Fruit fly (Drosophila melanogaster): ENCODE results near the gene Zw10.

Zw10 gene

dm6 chrX:2589446-2590038 is 14.5 kb upstream of the Zw10 start (continued):
- peak; percentile 96 for TF ChIP-seq vvl (GFP tag; IDR thresholded peaks at IDR 0.05)
- TF ChIP-seq CG7786 (GFP tag; optimal IDR thresholded peaks at IDR 0.05), result peak; percentile 96
- peak; percentile 79 for TF ChIP-seq CG12219 (GFP tag; optimal IDR thresholded peaks at IDR 0.05)
- no peak for TF ChIP-seq vnd (GFP tag; IDR thresholded peaks at IDR 0.05; ENCODE audit: partially characterized antibody)
- TF ChIP-seq twi (tag; optimal IDR thresholded peaks at IDR 0.05), result peak; percentile 47
- peak; percentile 50 for TF ChIP-seq kah (GFP tag; optimal IDR thresholded peaks at IDR 0.05)
- TF ChIP-seq dati (GFP tag; IDR thresholded peaks at IDR 0.05), result peak; percentile 59
- peak; percentile 67 for TF ChIP-seq D19A (tag; optimal IDR thresholded peaks at IDR 0.05)
- TF ChIP-seq Scr (GFP tag; IDR thresholded peaks at IDR 0.05; ENCODE audit: partially characterized antibody), result no peak
- peak; percentile 93 for TF ChIP-seq CG1603 (tag; optimal IDR thresholded peaks at IDR 0.05)
- peak; percentile 92 for TF ChIP-seq CG16815 (GFP tag; optimal IDR thresholded peaks at IDR 0.05)
- TF ChIP-seq mld (GFP tag; IDR thresholded peaks at IDR 0.05; ENCODE audit: partially characterized antibody), result no peak
- TF ChIP-seq CG1832 (GFP tag; optimal IDR thresholded peaks at IDR 0.05), result no peak
- TF ChIP-seq Neu2 (GFP tag; optimal IDR thresholded peaks at IDR 0.05; ENCODE audit: borderline replicate concordance), result peak; percentile 37
- TF ChIP-seq yki (optimal IDR thresholded peaks at IDR 0.05), result no peak
- no peak for TF ChIP-seq HLH4C (GFP tag; IDR thresholded peaks at IDR 0.05; ENCODE audit: partially characterized antibody)
- peak; percentile 77 for TF ChIP-seq CG11723 (GFP tag; optimal IDR thresholded peaks at IDR 0.05)
- peak; percentile 80 for TF ChIP-seq gt (GFP tag; IDR thresholded peaks at IDR 0.05)
- TF ChIP-seq bab2 (GFP tag; optimal IDR thresholded peaks at IDR 0.05), result peak; percentile 95
- peak; percentile 92 for TF ChIP-seq CG9609 (GFP tag; optimal IDR thresholded peaks at IDR 0.05)
- peak; percentile 90 for TF ChIP-seq E2f1 (GFP tag; IDR thresholded peaks at IDR 0.05)
- TF ChIP-seq Atf3 (GFP tag; optimal IDR thresholded peaks at IDR 0.05), result peak; percentile 83
- TF ChIP-seq Optix (GFP tag; IDR thresholded peaks at IDR 0.05), result peak; percentile 91
- peak; percentile 92 for TF ChIP-seq stc (GFP tag; IDR thresholded peaks at IDR 0.05)
- peak; percentile 82 for TF ChIP-seq CG12299 (tag; optimal IDR thresholded peaks at IDR 0.05)
- peak; percentile 90 for TF ChIP-seq CG10209 (GFP tag; optimal IDR thresholded peaks at IDR 0.05)
- peak; percentile 92 for TF ChIP-seq CG32772 (GFP tag; IDR thresholded peaks at IDR 0.05)
- no peak for TF ChIP-seq CG7745 (tag; optimal IDR thresholded peaks at IDR 0.05)
- peak; percentile 53 for TF ChIP-seq dmrt11E (tag; optimal IDR thresholded peaks at IDR 0.05)
- peak in 1 of 2 experiments; percentile 62 for TF ChIP-seq Eip74EF (GFP tag; optimal IDR thresholded peaks at IDR 0.05)
- peak; percentile 21 for TF ChIP-seq CG30020 (tag; optimal IDR thresholded peaks at IDR 0.05)
- TF ChIP-seq CG17361 (GFP tag; IDR thresholded peaks at IDR 0.05), result peak; percentile 87
- TF ChIP-seq Poxn (GFP tag; IDR thresholded peaks at IDR 0.05), result peak; percentile 89
- TF ChIP-seq CG3995 (GFP tag; optimal IDR thresholded peaks at IDR 0.05), result peak; percentile 63
- TF ChIP-seq z (GFP tag; IDR thresholded peaks at IDR 0.05), result 0 out of 3 replicates have a peak, but pooled peaks have one; percentile 36
- peak; percentile 88 for TF ChIP-seq CoRest (tag; optimal IDR thresholded peaks at IDR 0.05)
- TF ChIP-seq CG7357 (GFP tag; IDR thresholded peaks at IDR 0.05), result peak; percentile 86
- peak; percentile 90 for TF ChIP-seq CG11695 (GFP tag; IDR thresholded peaks at IDR 0.05)
- peak; percentile 81 for TF ChIP-seq CG2712 (tag; optimal IDR thresholded peaks at IDR 0.05)
- peak; percentile 84 for TF ChIP-seq sim (GFP tag; IDR thresholded peaks at IDR 0.05)
- TF ChIP-seq CG17385 (GFP tag; optimal IDR thresholded peaks at IDR 0.05), result peak; percentile 87
- no peak for TF ChIP-seq ato (GFP tag; IDR thresholded peaks at IDR 0.05; ENCODE audit: partially characterized antibody)
- TF ChIP-seq phol (tag; optimal IDR thresholded peaks at IDR 0.05), result peak; percentile 78
- peak; percentile 92 for TF ChIP-seq CG31224 (GFP tag; IDR thresholded peaks at IDR 0.05)
- peak; percentile 49 for TF ChIP-seq B-H2 (GFP tag; optimal IDR thresholded peaks at IDR 0.05)
- peak; percentile 93 for TF ChIP-seq Xbp1 (GFP tag; optimal IDR thresholded peaks at IDR 0.05)
- TF ChIP-seq CG32767 (GFP tag; IDR thresholded peaks at IDR 0.05), result peak; percentile 80
- TF ChIP-seq chif (GFP tag; optimal IDR thresholded peaks at IDR 0.05), result peak; percentile 85 to 93
- TF ChIP-seq Kr (GFP tag; optimal IDR thresholded peaks at IDR 0.05), result no peak
- peak; percentile 94 for TF ChIP-seq Ada2b (GFP tag; IDR thresholded peaks at IDR 0.05)
